Worm (Caenorhabditis elegans) whole organism, early embryonic: Measurements from ENCODE around the gene trx-2.

Experiments
- B0310.2 ChIP-seq: sonication (generic microtip); optimal IDR thresholded peaks from 2 replicates; lab custom pipeline; 2016; ENCODE audit warnings: mild to moderate bottlenecking, missing genetic modification characterization, missing compliant biosample characterization
- F13C5.2 ChIP-seq: sonication (generic microtip); optimal IDR thresholded peaks from 2 replicates; lab custom pipeline; 2017; ENCODE audit warnings: mild to moderate bottlenecking, missing genetic modification characterization, inconsistent platforms, missing compliant biosample characterization
- aly-1 ChIP-seq: sonication (generic microtip); optimal IDR thresholded peaks from 2 replicates; lab custom pipeline; 2016; ENCODE audit warnings: missing genetic modification characterization, missing compliant biosample characterization
- ama-1 ChIP-seq: fragments of 150-350 bp; optimal IDR thresholded peaks from 2 replicates; lab custom pipeline; 2014
- ceh-13 ChIP-seq: fragments of 200-800 bp; sonication (Bioruptor generic); optimal IDR thresholded peaks from 2 replicates; lab custom pipeline; 2018; ENCODE audit warnings: mild to moderate bottlenecking, missing genetic modification characterization, missing compliant biosample characterization
- ceh-36 ChIP-seq: sonication (generic microtip); optimal IDR thresholded peaks from 2 replicates; lab custom pipeline; 2016; ENCODE audit warnings: missing genetic modification characterization, inconsistent platforms, missing compliant biosample characterization
- ets-7 ChIP-seq: sonication (generic microtip); optimal IDR thresholded peaks from 2 replicates; lab custom pipeline; 2016; ENCODE audit warnings: missing genotype, missing genetic modification characterization, missing compliant biosample characterization
- flt-1 ChIP-seq: fragments of 200-800 bp; sonication (Bioruptor generic); IDR thresholded peaks from 2 replicates; pipeline ENCODE4 v1.3.6; 2022; ENCODE audit warnings: missing genetic modification characterization, missing compliant biosample characterization
- hmbx-1 ChIP-seq: sonication (generic microtip); optimal IDR thresholded peaks from 2 replicates; lab custom pipeline; 2016; ENCODE audit warnings: mild to moderate bottlenecking, missing genetic modification characterization, missing compliant biosample characterization
- hmg-4 ChIP-seq: fragments of 200-800 bp; sonication (Bioruptor generic); optimal IDR thresholded peaks from 2 replicates; lab custom pipeline; 2018; ENCODE audit warnings: mild to moderate bottlenecking, missing genetic modification characterization, missing compliant biosample characterization
- hnd-1 ChIP-seq: sonication (generic microtip); optimal IDR thresholded peaks from 2 replicates; lab custom pipeline; 2016; ENCODE audit warnings: missing genetic modification characterization, missing compliant biosample characterization
- pes-1 ChIP-seq: fragments of 200-800 bp; sonication (Bioruptor generic); IDR thresholded peaks from 2 replicates; pipeline ENCODE4 v1.3.6; 2022; ENCODE audit warnings: missing genetic modification reagents, missing genetic modification characterization, missing compliant biosample characterization
- scrt-1 ChIP-seq: fragments of 200-800 bp; sonication (Bioruptor generic); IDR thresholded peaks from 2 replicates; pipeline ENCODE4 v1.3.6; 2022; ENCODE audit warnings: missing genetic modification characterization, missing compliant biosample characterization
- sea-1 ChIP-seq: fragments of 200-800 bp; sonication (Bioruptor generic); conservative IDR thresholded peaks from 2 replicates; pipeline ENCODE4 v1.3.6; 2022; ENCODE audit warnings: missing genetic modification characterization, missing compliant biosample characterization
- tbx-11 ChIP-seq: fragments of 200-800 bp; sonication (Bioruptor generic); IDR thresholded peaks from 2 replicates; pipeline ENCODE4 v1.3.6; 2022; ENCODE audit warnings: missing genetic modification characterization, missing compliant biosample characterization
- tbx-37 ChIP-seq: fragments of 200-800 bp; sonication (Bioruptor generic); conservative IDR thresholded peaks from 2 replicates; pipeline ENCODE4 v1.3.6; 2022; ENCODE audit warnings: missing genetic modification reagents, missing genetic modification characterization, missing compliant biosample characterization
- tra-4 ChIP-seq: sonication (generic microtip); optimal IDR thresholded peaks from 2 replicates; lab custom pipeline; 2017; ENCODE audit warnings: missing genetic modification characterization, missing compliant biosample characterization

trx-2 gene

ce11 chrV:10352928-10353427, 38.5 kb downstream of the trx-2 start, which contains the start of gene nol-56:
TSS of gene nol-56 (minus strand) at chrV:10352978.
- TF ChIP-seq pes-1 (GFP tag; lab: Robert Waterston, UW): 0 out of 2 replicates have a peak, but pooled peaks have one; percentile 37
- TF ChIP-seq ets-7 (tag; lab: Kevin White, UChicago): no peak
- TF ChIP-seq sea-1 (GFP tag; lab: Robert Waterston, UW): no peak

DNA sequence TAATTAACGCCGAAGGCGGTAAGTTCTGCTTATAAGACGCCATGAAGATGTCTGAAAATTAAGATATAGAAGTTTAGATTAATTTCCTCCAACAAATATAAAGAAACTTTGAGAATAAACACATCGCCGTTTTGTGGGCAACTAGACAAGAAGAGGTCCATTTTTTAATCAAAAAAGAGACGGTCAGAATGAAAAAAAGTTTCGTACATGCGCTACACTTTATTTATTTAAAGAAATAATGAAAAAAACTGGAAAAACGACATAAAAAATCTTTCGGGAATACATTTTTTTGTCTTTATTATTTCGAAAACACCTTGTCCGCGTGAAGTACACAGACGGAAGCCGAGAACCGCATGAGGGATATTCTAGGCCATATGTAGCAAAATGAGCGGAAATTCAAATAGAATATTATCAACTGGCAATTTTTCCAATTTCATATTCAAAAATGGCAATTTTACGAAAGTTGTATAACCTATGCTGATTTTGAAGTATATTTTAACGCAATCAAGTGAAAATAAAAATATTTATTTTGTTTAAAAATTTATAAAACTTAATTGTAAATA, 41.4 kb downstream of the trx-2 start, which contains the start of gene sluh-7:
Gene sluh-7 (minus strand): TSS at position 51 of the 563 bp plus-strand sequence.
- TF ChIP-seq flt-1 (GFP tag; lab: Robert Waterston, UW) (no peak), hnd-1 (tag; lab: Kevin White, UChicago) (peak; percentile 21), ama-1 (lab: Kevin White, UChicago) (no peak), tbx-37 (GFP tag; lab: Robert Waterston, UW) (peak; percentile 86), pes-1 (GFP tag; lab: Robert Waterston, UW) (no peak; the same call in 1 of the 2 replicates), hmg-4 (GFP tag; lab: Kevin White, UChicago) (no peak), hmbx-1 (tag; lab: Kevin White, UChicago) (no peak), F13C5.2 (tag; lab: Kevin White, UChicago) (peak; percentile 43), aly-1 (tag; lab: Kevin White, UChicago) (no peak), B0310.2 (tag; lab: Kevin White, UChicago) (no peak), ceh-13 (peak; percentile 28), sea-1 (GFP tag; lab: Robert Waterston, UW) (no peak), tra-4 (no peak), tbx-11 (no peak), ceh-36 (tag; lab: Kevin White, UChicago) (no peak), scrt-1 (GFP tag; lab: Robert Waterston, UW) (no peak), ets-7 (tag; lab: Kevin White, UChicago) (no peak)

DNA sequence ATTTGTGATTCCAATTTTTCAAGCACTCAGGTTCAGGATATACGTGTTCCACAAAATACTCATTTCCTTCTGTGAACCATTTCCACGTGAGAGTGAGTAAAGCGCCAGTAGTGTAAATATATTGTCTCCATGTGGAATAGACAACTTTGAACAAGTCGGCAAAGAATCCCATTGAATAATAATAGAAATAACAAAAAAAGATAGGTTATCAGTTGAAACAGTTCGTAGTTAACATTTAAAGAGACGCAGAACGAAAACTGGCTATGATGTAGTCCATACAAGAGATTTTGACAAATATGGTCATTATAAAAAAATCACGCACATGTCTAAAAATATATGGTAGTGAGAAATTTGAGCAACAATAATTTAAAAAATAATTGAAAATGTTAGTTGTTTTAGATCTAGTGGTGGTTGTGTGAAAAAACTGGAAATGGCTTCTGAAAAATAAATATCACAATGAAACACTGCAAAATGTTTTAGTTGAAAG, 43.0 kb downstream of the trx-2 start, which contains the start of gene ceeh-2:
Gene ceeh-2 (minus strand): TSS at position 437 of the 487 bp plus-strand sequence.
- TF ChIP-seq F13C5.2 (tag; lab: Kevin White, UChicago) (no peak), hmbx-1 (tag; lab: Kevin White, UChicago) (no peak), hmg-4 (GFP tag; lab: Kevin White, UChicago) (no peak), scrt-1 (GFP tag; lab: Robert Waterston, UW) (no peak), tbx-37 (GFP tag; lab: Robert Waterston, UW) (no peak), tbx-11 (no peak), B0310.2 (tag; lab: Kevin White, UChicago) (no peak), pes-1 (GFP tag; lab: Robert Waterston, UW) (no peak), ceh-36 (tag; lab: Kevin White, UChicago) (no peak), ama-1 (lab: Kevin White, UChicago) (no peak), aly-1 (tag; lab: Kevin White, UChicago) (no peak), tra-4 (no peak), ets-7 (tag; lab: Kevin White, UChicago) (no peak), flt-1 (GFP tag; lab: Robert Waterston, UW) (no peak)

DNA sequence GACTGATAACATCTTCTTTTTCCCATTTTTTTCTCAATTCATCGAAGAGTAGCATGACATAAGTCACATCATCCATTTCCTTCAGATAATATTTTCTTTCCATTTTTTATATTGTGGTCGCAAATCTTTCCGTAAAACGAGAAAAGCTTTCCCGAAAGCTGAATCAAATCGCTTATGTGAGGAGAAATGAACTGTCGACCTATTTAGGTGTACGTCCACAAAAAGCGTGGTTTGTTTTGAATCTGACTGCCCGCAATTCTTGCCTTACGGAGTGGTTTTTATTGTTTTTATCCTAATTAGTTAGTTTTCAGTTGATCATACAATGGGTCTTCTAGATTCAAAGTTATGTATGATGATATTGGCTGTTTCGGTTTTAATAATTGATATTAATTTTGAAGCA, 43.8 kb downstream of the trx-2 start, which contains the start of gene ttll-15:
Gene ttll-15 (plus strand): TSS at position 301 of the 400 bp plus-strand sequence.
- TF ChIP-seq tbx-37 (GFP tag; lab: Robert Waterston, UW): no peak
- no peak for TF ChIP-seq ama-1 (lab: Kevin White, UChicago)
- no peak for TF ChIP-seq ceh-36 (tag; lab: Kevin White, UChicago)
- TF ChIP-seq tra-4: no peak
- no peak for TF ChIP-seq tbx-11
- TF ChIP-seq hmg-4 (GFP tag; lab: Kevin White, UChicago): no peak
- no peak for TF ChIP-seq sea-1 (GFP tag; lab: Robert Waterston, UW)
- no peak for TF ChIP-seq flt-1 (GFP tag; lab: Robert Waterston, UW)
- no peak for TF ChIP-seq aly-1 (tag; lab: Kevin White, UChicago)
- TF ChIP-seq scrt-1 (GFP tag; lab: Robert Waterston, UW): no peak
- no peak for TF ChIP-seq B0310.2 (tag; lab: Kevin White, UChicago)
- TF ChIP-seq hmbx-1 (tag; lab: Kevin White, UChicago): no peak
- no peak for TF ChIP-seq F13C5.2 (tag; lab: Kevin White, UChicago)
- TF ChIP-seq ets-7 (tag; lab: Kevin White, UChicago): no peak
- no peak for TF ChIP-seq pes-1 (GFP tag; lab: Robert Waterston, UW)
- TF ChIP-seq ceh-13: no peak

- TF ChIP-seq tra-4 (no peak), ceh-36 (tag; lab: Kevin White, UChicago) (no peak), tbx-11 (no peak), sea-1 (GFP tag; lab: Robert Waterston, UW) (no peak), pes-1 (GFP tag; lab: Robert Waterston, UW) (no peak), aly-1 (tag; lab: Kevin White, UChicago) (no peak), ama-1 (lab: Kevin White, UChicago) (no peak), B0310.2 (tag; lab: Kevin White, UChicago) (no peak), ceh-13 (no peak), flt-1 (GFP tag; lab: Robert Waterston, UW) (no peak), tbx-37 (GFP tag; lab: Robert Waterston, UW) (no peak), ets-7 (tag; lab: Kevin White, UChicago) (no peak), hnd-1 (tag; lab: Kevin White, UChicago) (no peak), hmbx-1 (tag; lab: Kevin White, UChicago) (no peak), hmg-4 (GFP tag; lab: Kevin White, UChicago) (no peak), F13C5.2 (tag; lab: Kevin White, UChicago) (no peak), scrt-1 (GFP tag; lab: Robert Waterston, UW) (no peak)
Measured at ce11 chrV:10360186-10360585, 45.7 kb downstream of the trx-2 start.

- TF ChIP-seq scrt-1 (GFP tag; lab: Robert Waterston, UW) (no peak), F13C5.2 (tag; lab: Kevin White, UChicago) (no peak), hmbx-1 (tag; lab: Kevin White, UChicago) (no peak), ceh-13 (no peak), tbx-11 (no peak), ceh-36 (tag; lab: Kevin White, UChicago) (no peak), hmg-4 (GFP tag; lab: Kevin White, UChicago) (no peak), pes-1 (GFP tag; lab: Robert Waterston, UW) (no peak)
Measured at ce11 chrV:10361830-10362397, 47.4 kb downstream of the trx-2 start, which contains the start of gene cash-1. TSS of gene cash-1 (plus strand) at chrV:10362261.
